Fruit fly (Drosophila melanogaster): ENCODE results near the gene scpr-A.
A peak's percentile ranks its signal among the peaks of the same experiment; 100 is the strongest.

dm6 chr3R:11221437-11222230, 19.3 kb upstream of the scpr-A start, which contains the start of the genes CG6693 and RpL3:
- TF ChIP-seq Rel (GFP tag; optimal IDR thresholded peaks at IDR 0.05) = no peak
- peak; percentile 74 for TF ChIP-seq Rel (tag; optimal IDR thresholded peaks at IDR 0.05)
- TF ChIP-seq Dif (GFP tag; optimal IDR thresholded peaks at IDR 0.05; ENCODE audit: partially characterized antibody) = peak; percentile 60
- TF ChIP-seq sage (GFP tag; optimal IDR thresholded peaks at IDR 0.05) = no peak
- peak; percentile 71 for TF ChIP-seq Jra (GFP tag; optimal IDR thresholded peaks at IDR 0.05)
- peak; percentile 45 for TF ChIP-seq dsf (GFP tag; optimal IDR thresholded peaks at IDR 0.05; ENCODE audit: borderline replicate concordance)
- TF ChIP-seq fru (GFP tag; optimal IDR thresholded peaks at IDR 0.05) = peak; percentile 75
- no peak for TF ChIP-seq Dfd (GFP tag; optimal IDR thresholded peaks at IDR 0.05)
- peak; percentile 69 for TF ChIP-seq OdsH (GFP tag; optimal IDR thresholded peaks at IDR 0.05)
- TF ChIP-seq psq (GFP tag; optimal IDR thresholded peaks at IDR 0.05) = peak; percentile 46
- TF ChIP-seq Vsx2 (GFP tag; optimal IDR thresholded peaks at IDR 0.05; ENCODE audit: partially characterized antibody) = no peak
- TF ChIP-seq CG9705 (GFP tag; optimal IDR thresholded peaks at IDR 0.05) = peak; percentile 54

All from whole organism, wandering third instar larva.